Worm (Caenorhabditis elegans): ENCODE data around the gene fbxa-150.

ce11 chrV:20475830-20476229 lies 46.6 kb upstream of the fbxa-150 start, which contains the start of gene B0250.7:
- TF ChIP-seq nhr-90 (tag; optimal IDR thresholded peaks at IDR 0.05) (no peak), D2030.7 (GFP tag; IDR thresholded peaks at IDR 0.05) (no peak), aptf-2 (GFP tag; conservative IDR thresholded peaks at IDR 0.05) (no peak), repo-1 (tag; optimal IDR thresholded peaks at IDR 0.05) (no peak), him-1 (tag; optimal IDR thresholded peaks at IDR 0.05) (no peak), ets-4 (GFP tag; optimal IDR thresholded peaks at IDR 0.05) (no peak), ceh-27 (GFP tag; optimal IDR thresholded peaks at IDR 0.05) (no peak), zim-3 (tag; optimal IDR thresholded peaks at IDR 0.05) (no peak)
